Worm (Caenorhabditis elegans) whole organism, L2 larva: Measurements from ENCODE around the gene nhr-172.

ENCODE experiments used
- Y55F3AM.14 ChIP-seq: fragments of 200-800 bp; sonication (Bioruptor generic); optimal IDR thresholded peaks from 2 replicates; lab custom pipeline; 2018; ENCODE audit warnings: mild to moderate bottlenecking, missing genetic modification characterization, missing compliant biosample characterization
- ZK546.5 ChIP-seq: sonication (generic microtip); optimal IDR thresholded peaks from 2 replicates; lab custom pipeline; 2017; ENCODE audit warnings: missing biosample characterization, missing genetic modification characterization
- alr-1 ChIP-seq: fragments of 150-350 bp; optimal IDR thresholded peaks from 2 replicates; lab custom pipeline; 2014; ENCODE audit warnings: missing biosample characterization, missing genetic modification characterization
- elt-1 ChIP-seq: fragments of 150-350 bp; optimal IDR thresholded peaks from 2 replicates; lab custom pipeline; 2014; ENCODE audit warnings: missing biosample characterization, missing genetic modification characterization
- mab-5 ChIP-seq: fragments of 150-350 bp; optimal IDR thresholded peaks from 2 replicates; lab custom pipeline; 2014; ENCODE audit warnings: missing biosample characterization, missing genetic modification characterization
- nhr-11 ChIP-seq: fragments of 150-350 bp; optimal IDR thresholded peaks from 2 replicates; lab custom pipeline; 2014; ENCODE audit warnings: missing biosample characterization, missing genetic modification characterization
- nhr-129 ChIP-seq: fragments of 150-350 bp; optimal IDR thresholded peaks from 2 replicates; lab custom pipeline; 2014; ENCODE audit warnings: missing biosample characterization, missing genetic modification characterization
- nhr-237 ChIP-seq: fragments of 150-350 bp; optimal IDR thresholded peaks from 2 replicates; lab custom pipeline; 2014; ENCODE audit warnings: missing biosample characterization, missing genetic modification characterization
- zag-1 ChIP-seq: fragments of 150-350 bp; optimal IDR thresholded peaks from 2 replicates; lab custom pipeline; 2014; ENCODE audit warnings: missing biosample characterization, missing genetic modification characterization

DNA sequence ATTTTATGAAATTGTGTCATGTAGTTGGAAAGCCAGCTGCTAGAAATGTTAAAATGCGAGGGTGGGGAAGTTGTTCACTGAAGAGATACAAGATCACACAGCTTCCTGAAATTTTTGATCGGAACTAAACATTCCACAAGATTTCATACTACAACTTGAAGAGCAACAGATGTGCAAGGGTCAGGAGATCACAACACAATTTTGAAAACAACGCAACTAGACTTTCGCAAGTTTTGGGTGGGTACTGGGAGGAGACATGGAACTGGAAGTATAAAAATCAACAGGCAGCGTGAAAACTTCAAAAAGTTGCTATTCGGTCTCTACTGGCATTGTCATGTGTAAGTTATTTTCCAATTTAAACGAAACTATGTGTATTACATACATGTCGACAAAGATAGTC lies 43.0 kb downstream of the nhr-172 start, which contains the start of gene F19F10.3:
- TF ChIP-seq Y55F3AM.14 (no peak), ZK546.5 (no peak), nhr-129 (tag; lab: Kevin White, UChicago) (no peak), alr-1 (tag; lab: Kevin White, UChicago) (no peak), elt-1 (tag; lab: Kevin White, UChicago) (no peak), nhr-11 (tag; lab: Kevin White, UChicago) (no peak), zag-1 (no peak), nhr-237 (tag; lab: Kevin White, UChicago) (no peak), mab-5 (no peak)
